Fruit fly (Drosophila melanogaster): Measurements from ENCODE around the gene ATPsynO.

DNA sequence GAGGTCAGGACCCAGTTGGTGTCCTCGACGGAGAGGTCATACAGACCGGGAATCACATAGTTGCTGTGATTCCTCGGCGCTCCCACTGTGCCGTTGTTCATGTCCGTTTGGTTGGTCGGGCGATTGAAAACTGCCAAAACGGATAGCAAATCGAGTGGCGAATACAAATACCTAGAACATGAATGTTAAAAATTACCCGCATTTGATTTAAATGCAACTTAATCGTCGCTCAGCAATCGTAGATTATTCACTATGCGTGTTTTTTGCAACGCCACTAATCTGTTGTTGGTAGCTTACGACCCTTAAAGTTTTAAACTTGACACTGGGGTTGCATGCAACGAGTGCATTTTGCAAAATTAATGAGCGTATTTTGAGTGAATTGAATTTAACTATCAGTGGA, 16.4 kb upstream of the ATPsynO start, which contains the start of gene Amt:
- TF ChIP-seq CG3032 (tag; optimal IDR thresholded peaks at IDR 0.05) (no peak), vri (GFP tag; optimal IDR thresholded peaks at IDR 0.05) (no peak)

All from whole organism, prepupa.